Fruit fly (Drosophila melanogaster) S2 (cell line): ENCODE results near the gene Unc-115a.

Experiments used
- CG8478 ChIP-seq: fragments of >200 bp; optimal IDR thresholded peaks from 2 replicates; lab custom pipeline; 2018
- CTCF ChIP-seq, 2 experiments: fragments of >200 bp; optimal IDR thresholded peaks; 2 replicates each; lab custom pipeline; 2018

The Unc-115a gene

dm6 chr3R:9677734-9678341, 27.4 kb downstream of the Unc-115a start, which contains the start of gene p23:
TSS of gene p23 (plus strand) at chr3R:9677927.
- peak; percentile 79 to 80 for TF ChIP-seq CTCF (optimal IDR thresholded peaks at IDR 0.05; lab: Kevin White, UChicago)
- TF ChIP-seq CG8478 (lab: Kevin White, UChicago), result no peak

dm6 chr3R:9674968-9675573, 30.1 kb downstream of the Unc-115a start, which contains the start of gene Nepl12:
TSS of gene Nepl12 (plus strand) at chr3R:9675523.
- TF ChIP-seq CTCF (optimal IDR thresholded peaks at IDR 0.05; lab: Kevin White, UChicago) (no peak), CG8478 (lab: Kevin White, UChicago) (no peak)

dm6 chr3R:9674196-9674693, 31.0 kb downstream of the Unc-115a start, which contains the start of gene Dhc1:
TSS of gene Dhc1 (minus strand) at chr3R:9674643.
- TF ChIP-seq CG8478 (lab: Kevin White, UChicago) (no peak), CTCF (optimal IDR thresholded peaks at IDR 0.05; lab: Kevin White, UChicago) (no peak)

dm6 chr3R:9673207-9673606, 32.0 kb downstream of the Unc-115a start:
- TF ChIP-seq CG8478 (lab: Kevin White, UChicago) (no peak), CTCF (optimal IDR thresholded peaks at IDR 0.05; lab: Kevin White, UChicago) (peak; percentile 63 to 64)

- no peak for TF ChIP-seq CG8478 (lab: Kevin White, UChicago)
- TF ChIP-seq CTCF (optimal IDR thresholded peaks at IDR 0.05; lab: Kevin White, UChicago), result no peak
These were observed 39.8 kb downstream of the Unc-115a start for dm6 chr3R:9665405-9665804.

dm6 chr3R:9646104-9646707, 59.0 kb downstream of the Unc-115a start, which contains the start of gene Fst:
TSS of gene Fst (minus strand) at chr3R:9646154.
- TF ChIP-seq CTCF (optimal IDR thresholded peaks at IDR 0.05; lab: Kevin White, UChicago) (no peak), CG8478 (lab: Kevin White, UChicago) (no peak)

- TF ChIP-seq CG8478 (lab: Kevin White, UChicago) (no peak), CTCF (optimal IDR thresholded peaks at IDR 0.05; lab: Kevin White, UChicago) (no peak)
These were observed 60.6 kb downstream of the Unc-115a start for dm6 chr3R:9644620-9645019.
